Fruit fly (Drosophila melanogaster): ENCODE measurements around the gene CG5026.

CG5026 gene

dm6 chr3L:8931916-8932315 is 36.4 kb upstream of the CG5026 start (continued):
- 0 out of 3 replicates have a peak, but pooled peaks have one; percentile 28 for TF ChIP-seq CG11695 (GFP tag; IDR thresholded peaks at IDR 0.05)
- no peak for TF ChIP-seq CG16815 (GFP tag; optimal IDR thresholded peaks at IDR 0.05)
- peak; percentile 10 for TF ChIP-seq sens (GFP tag)
- TF ChIP-seq CG9609 (GFP tag; optimal IDR thresholded peaks at IDR 0.05) = no peak
- peak; percentile 89 for TF ChIP-seq Ets97D (GFP tag; optimal IDR thresholded peaks at IDR 0.05)
- peak; percentile 38 for TF ChIP-seq PHDP (tag; optimal IDR thresholded peaks at IDR 0.05)
- peak; percentile 36 for TF ChIP-seq BtbVII (GFP tag; optimal IDR thresholded peaks at IDR 0.05)
- no peak for TF ChIP-seq CG2120 (GFP tag; optimal IDR thresholded peaks at IDR 0.05)
- TF ChIP-seq CG17385 (GFP tag; optimal IDR thresholded peaks at IDR 0.05) = peak; percentile 29
- no peak for TF ChIP-seq nom (GFP tag; optimal IDR thresholded peaks at IDR 0.05)

DNA sequence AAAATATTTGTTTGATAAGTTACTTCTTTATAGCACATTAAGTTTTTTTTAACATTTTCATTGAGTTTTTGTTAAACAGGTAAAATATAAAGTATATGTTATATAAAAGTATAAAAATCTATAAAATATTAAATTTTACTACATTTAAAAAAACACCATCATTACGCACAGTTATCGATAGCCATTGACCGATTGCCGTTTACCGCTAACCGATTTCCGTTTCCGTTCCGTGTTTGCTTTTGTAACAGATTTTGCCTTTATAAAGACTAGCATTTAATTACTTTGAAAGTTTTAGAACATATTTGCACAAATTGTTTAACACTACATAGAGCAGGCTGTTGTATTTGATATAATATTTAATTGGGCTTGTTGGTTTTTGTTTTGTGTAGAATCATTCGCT is 28.7 kb upstream of the CG5026 start:
- TF ChIP-seq stwl (tag; optimal IDR thresholded peaks at IDR 0.05) = peak; percentile 58
- peak; percentile 13 for TF ChIP-seq Ets97D (GFP tag; optimal IDR thresholded peaks at IDR 0.05)
- no peak for TF ChIP-seq cwo (GFP tag; optimal IDR thresholded peaks at IDR 0.05)
- peak; percentile 77 for TF ChIP-seq CG7271 (tag; optimal IDR thresholded peaks at IDR 0.05)

DNA sequence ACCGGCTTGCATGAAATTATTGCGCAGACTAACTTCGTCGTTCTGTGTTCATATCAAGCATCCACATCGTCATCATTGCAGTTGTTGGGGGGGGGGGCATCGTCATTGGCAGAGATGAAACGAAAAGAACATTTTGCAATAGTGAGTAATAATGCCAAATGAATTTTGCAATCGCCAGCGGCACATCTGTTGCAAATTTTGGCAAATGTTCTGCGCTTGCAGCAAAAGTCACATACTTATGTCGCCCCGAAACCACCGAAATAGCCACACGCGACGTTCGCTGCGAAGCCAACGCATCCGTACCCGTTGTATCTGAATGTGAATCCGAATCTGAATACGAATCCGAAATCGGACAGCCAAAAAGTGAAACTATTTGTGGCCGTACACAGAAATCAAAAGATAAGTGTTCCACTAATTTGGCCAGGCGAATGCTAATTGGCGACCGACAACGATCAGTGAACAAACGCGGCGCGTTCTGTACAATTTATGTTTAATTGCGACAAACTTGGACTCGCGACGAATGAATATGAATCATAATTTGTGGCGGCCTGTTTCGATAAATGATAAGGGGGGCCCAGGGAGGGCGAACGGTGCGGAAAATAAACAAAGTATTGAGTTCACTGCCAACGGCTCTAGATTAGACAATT is 20.4 kb upstream of the CG5026 start:
- TF ChIP-seq lab (GFP tag; optimal IDR thresholded peaks at IDR 0.05) = peak; percentile 34
- TF ChIP-seq mirr (GFP tag; optimal IDR thresholded peaks at IDR 0.05) = peak; percentile 80
- TF ChIP-seq stwl (tag; optimal IDR thresholded peaks at IDR 0.05) = no peak
- no peak for TF ChIP-seq gro (GFP tag; optimal IDR thresholded peaks at IDR 0.05)
- peak; percentile 48 for TF ChIP-seq sug (tag; optimal IDR thresholded peaks at IDR 0.05)
- TF ChIP-seq GATAe (GFP tag; conservative IDR thresholded peaks at IDR 0.05) = peak; percentile 24; the same call in 1 of the 2 replicates
- no peak for TF ChIP-seq CG18476 (GFP tag; optimal IDR thresholded peaks at IDR 0.05)
- TF ChIP-seq exex (tag; optimal IDR thresholded peaks at IDR 0.05) = peak; percentile 58
- TF ChIP-seq cg (GFP tag; optimal IDR thresholded peaks at IDR 0.05) = no peak
- peak; percentile 75 for TF ChIP-seq Hey (tag; optimal IDR thresholded peaks at IDR 0.05)

dm6 chr3L:8949823-8950222 is 18.5 kb upstream of the CG5026 start:
- TF ChIP-seq NfI (GFP tag; optimal IDR thresholded peaks at IDR 0.05) = no peak
- 0 out of 2 replicates have a peak, but pooled peaks have one; percentile 13 for TF ChIP-seq Awh (GFP tag; IDR thresholded peaks at IDR 0.05)
- TF ChIP-seq chinmo (GFP tag; IDR thresholded peaks at IDR 0.05; ENCODE audit: partially characterized antibody) = 0 out of 4 replicates have a peak, but pooled peaks have one; percentile 29
- TF ChIP-seq sr (GFP tag; IDR thresholded peaks at IDR 0.05) = peak; percentile 79
- TF ChIP-seq CG11093 (GFP tag; IDR thresholded peaks at IDR 0.05) = no peak
- peak; percentile 86 for TF ChIP-seq crol (GFP tag; IDR thresholded peaks at IDR 0.05)
- no peak for TF ChIP-seq CG8089 (GFP tag; optimal IDR thresholded peaks at IDR 0.05)
- TF ChIP-seq CG17186 (GFP tag; optimal IDR thresholded peaks at IDR 0.05) = no peak
- peak; percentile 24 for TF ChIP-seq Hey (tag; optimal IDR thresholded peaks at IDR 0.05)
- peak; percentile 54 for TF ChIP-seq lab (GFP tag; optimal IDR thresholded peaks at IDR 0.05)
- TF ChIP-seq vnd (GFP tag; IDR thresholded peaks at IDR 0.05; ENCODE audit: partially characterized antibody) = 0 out of 3 replicates have a peak, but pooled peaks have one; percentile 26
- peak; percentile 5 for TF ChIP-seq CG10543 (GFP tag; optimal IDR thresholded peaks at IDR 0.05)
- TF ChIP-seq CG7963 (GFP tag; IDR thresholded peaks at IDR 0.05; ENCODE audit: partially characterized antibody) = peak; percentile 16; the same call in 1 of the 3 replicates
- no peak for TF ChIP-seq wek (GFP tag; optimal IDR thresholded peaks at IDR 0.05)
